Fruit fly (Drosophila melanogaster) whole organism, pupa: ENCODE data around the gene nmo.

Experiments
- CG10348 ChIP-seq: fragments of 200-800 bp; sonication (Bioruptor generic); IDR thresholded peaks from 2 replicates; pipeline ENCODE4 v1.3.6; 2022; ENCODE audit warnings: missing biosample characterization, missing genetic modification characterization
- CG12605 ChIP-seq: fragments of 200-800 bp; sonication (Bioruptor generic); IDR thresholded peaks from 2 replicates; pipeline ENCODE4 v1.3.6; 2022; ENCODE audit warnings: missing biosample characterization, missing genetic modification characterization
- CG13204 ChIP-seq: fragments of 200-800 bp; sonication (Bioruptor generic); optimal IDR thresholded peaks from 2 replicates; lab custom pipeline; 2018; ENCODE audit warnings: missing biosample characterization, mild to moderate bottlenecking, missing genetic modification characterization, moderate library complexity
- CG14655 ChIP-seq: fragments of 200-800 bp; sonication (Bioruptor generic); optimal IDR thresholded peaks from 3 replicates; lab custom pipeline; 2017; ENCODE audit warnings: mild to moderate bottlenecking, missing biosample characterization, missing genetic modification reagents, missing genetic modification characterization
- CG15710 ChIP-seq: fragments of 200-800 bp; sonication (Bioruptor generic); optimal IDR thresholded peaks from 2 replicates; lab custom pipeline; 2018; ENCODE audit warnings: missing biosample characterization, mild to moderate bottlenecking, missing genetic modification characterization, moderate library complexity
- CG17806 ChIP-seq: fragments of 200-800 bp; sonication (Bioruptor generic); optimal IDR thresholded peaks from 2 replicates; lab custom pipeline; 2018; ENCODE audit warnings: missing biosample characterization, mild to moderate bottlenecking, missing genetic modification characterization, moderate library complexity
- CG32121 ChIP-seq: fragments of 200-800 bp; sonication (Bioruptor generic); IDR thresholded peaks from 2 replicates; pipeline ENCODE4 v1.3.6; 2022; ENCODE audit warnings: missing biosample characterization, missing genetic modification characterization
- CG34367 ChIP-seq: fragments of 200-800 bp; sonication (Bioruptor generic); optimal IDR thresholded peaks from 2 replicates; lab custom pipeline; 2018; ENCODE audit warnings: missing biosample characterization, mild to moderate bottlenecking, missing genetic modification characterization
- CG4496 ChIP-seq: fragments of 200-800 bp; sonication (Bioruptor generic); IDR thresholded peaks from 3 replicates; pipeline ENCODE4 v1.3.6; 2022; ENCODE audit warnings: missing biosample characterization, missing genetic modification characterization
- CG8159 ChIP-seq: fragments of 200-800 bp; sonication (Bioruptor generic); optimal IDR thresholded peaks from 3 replicates; lab custom pipeline; 2018; ENCODE audit warnings: missing biosample characterization, mild to moderate bottlenecking, missing genetic modification characterization, moderate library complexity
- CG8301 ChIP-seq: fragments of 200-800 bp; sonication (Bioruptor generic); optimal IDR thresholded peaks from 2 replicates; lab custom pipeline; 2018; ENCODE audit warnings: missing biosample characterization, mild to moderate bottlenecking, missing genetic modification characterization
- CG9948 ChIP-seq: fragments of 200-800 bp; sonication (Bioruptor generic); optimal IDR thresholded peaks from 2 replicates; lab custom pipeline; 2018; ENCODE audit warnings: missing biosample characterization, mild to moderate bottlenecking, missing genetic modification characterization, moderate library complexity
- D1 ChIP-seq: fragments of 200-800 bp; sonication (Bioruptor generic); optimal IDR thresholded peaks from 2 replicates; lab custom pipeline; 2018; ENCODE audit warnings: missing biosample characterization, mild to moderate bottlenecking, missing genetic modification characterization, moderate library complexity
- EcR ChIP-seq: fragments of 200-800 bp; sonication (Bioruptor generic); optimal IDR thresholded peaks from 3 replicates; lab custom pipeline; 2019; ENCODE audit warnings: missing biosample characterization, missing genetic modification characterization, mild to moderate bottlenecking, moderate library complexity, missing genetic modification reagents
- Ets98B ChIP-seq: fragments of 200-800 bp; sonication (Bioruptor generic); IDR thresholded peaks from 2 replicates; pipeline ENCODE4 v1.3.6; 2022; ENCODE audit warnings: missing biosample characterization, missing genetic modification characterization
- Pif1A ChIP-seq: fragments of 200-800 bp; sonication (Bioruptor generic); optimal IDR thresholded peaks from 3 replicates; lab custom pipeline; 2016; ENCODE audit warnings: missing biosample characterization, missing genetic modification characterization
- Pif1B ChIP-seq: fragments of 200-800 bp; sonication (Bioruptor generic); optimal IDR thresholded peaks from 3 replicates; lab custom pipeline; 2016; ENCODE audit warnings: missing biosample characterization, missing genetic modification characterization
- Snoo ChIP-seq: fragments of 200-800 bp; sonication (Bioruptor generic); optimal IDR thresholded peaks from 3 replicates; lab custom pipeline; 2017; ENCODE audit warnings: missing biosample characterization, mild to moderate bottlenecking, missing genetic modification characterization, inconsistent platforms
- fd96Ca ChIP-seq: fragments of 200-800 bp; sonication (Bioruptor generic); IDR thresholded peaks from 3 replicates; pipeline ENCODE4 v1.3.6; 2022; ENCODE audit warnings: missing biosample characterization, missing genetic modification characterization
- gl ChIP-seq: fragments of 200-800 bp; sonication (Bioruptor generic); optimal IDR thresholded peaks from 2 replicates; lab custom pipeline; 2018; ENCODE audit warnings: missing biosample characterization, mild to moderate bottlenecking, missing genetic modification characterization
- rn ChIP-seq: fragments of 200-800 bp; sonication (Bioruptor generic); IDR thresholded peaks from 2 replicates; pipeline ENCODE4 v1.3.6; 2022; ENCODE audit warnings: missing biosample characterization, missing genetic modification characterization

The nmo gene

DNA sequence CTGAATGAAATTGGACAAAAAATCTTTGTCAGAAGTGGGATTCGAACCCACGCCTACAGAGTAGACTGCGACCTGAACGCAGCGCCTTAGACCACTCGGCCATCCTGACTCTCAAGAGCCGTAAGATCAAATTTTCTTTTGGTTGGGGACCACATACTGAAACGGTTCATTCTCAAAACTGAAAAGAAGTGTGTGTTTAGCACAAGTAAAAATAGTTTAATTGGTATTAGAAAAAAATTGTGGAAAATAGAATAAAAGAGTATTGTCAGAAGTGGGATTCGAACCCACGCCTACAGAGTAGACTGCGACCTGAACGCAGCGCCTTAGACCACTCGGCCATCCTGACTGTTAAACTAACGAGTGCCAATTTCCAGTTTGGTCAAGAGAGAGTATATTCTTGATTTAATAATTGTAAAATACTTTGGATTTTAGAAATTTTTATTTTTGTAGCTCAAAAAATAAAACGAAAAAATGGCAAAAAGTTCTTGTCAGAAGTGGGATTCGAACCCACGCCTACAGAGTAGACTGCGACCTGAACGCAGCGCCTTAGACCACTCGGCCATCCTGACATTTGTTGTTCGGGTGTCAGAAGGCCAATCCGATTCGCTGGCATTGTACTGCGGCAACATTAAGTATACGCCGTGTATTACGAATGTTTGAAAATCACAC is 81.5 kb downstream of the nmo start:
- TF ChIP-seq CG12605 (GFP tag; lab: Robert Waterston, UW) (peak; percentile 16; the same call in 1 of the 2 replicates), CG32121 (0 out of 2 replicates have a peak, but pooled peaks have one; percentile 25), Ets98B (GFP tag; lab: Robert Waterston, UW) (0 out of 2 replicates have a peak, but pooled peaks have one; percentile 35)

DNA sequence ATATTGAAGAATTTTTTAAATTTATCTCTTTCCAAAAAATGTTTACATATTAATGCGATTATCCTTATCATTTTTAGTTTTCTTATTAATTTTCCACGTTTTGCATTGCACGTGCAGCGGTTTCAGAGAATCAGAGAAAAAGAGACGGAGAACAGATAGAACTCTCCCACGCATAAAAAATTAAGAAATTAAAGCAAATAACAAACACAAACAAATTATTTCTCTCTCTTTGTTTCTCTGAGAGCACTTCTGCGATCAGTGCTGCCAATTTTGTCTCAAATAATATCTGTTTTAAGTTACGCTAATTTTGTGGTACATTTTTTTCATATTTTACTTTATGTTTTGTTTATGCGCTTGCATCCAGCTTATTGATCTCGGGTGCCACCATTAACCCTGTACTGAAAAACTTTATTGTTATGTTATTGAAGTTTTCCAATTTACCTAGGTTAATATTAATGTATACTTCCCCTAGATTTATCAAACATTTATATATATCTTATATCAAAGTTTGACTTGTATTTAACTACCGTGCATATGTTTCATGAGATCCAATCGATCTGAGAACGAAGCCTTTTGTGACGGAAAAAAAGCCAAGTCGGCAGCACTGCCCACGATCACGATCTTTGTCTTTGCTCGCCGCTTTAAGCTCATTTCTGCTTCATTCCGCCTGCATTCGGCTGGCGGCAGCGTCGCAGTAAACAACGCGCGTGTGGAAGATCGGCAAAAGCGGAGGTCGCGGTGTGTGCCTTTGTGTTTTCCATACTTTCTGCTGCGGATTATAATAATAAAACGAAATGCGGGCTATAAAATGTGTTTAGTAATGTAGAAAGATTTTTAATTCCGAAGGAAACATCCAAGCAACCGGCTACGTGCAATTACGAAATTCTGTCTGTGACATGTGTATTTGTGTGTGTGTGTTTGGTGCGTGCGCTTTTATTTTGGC is 84.6 kb downstream of the nmo start, which contains the start of gene Sarm:
Sarm (plus strand) TSS at position 661 of the 943 bp plus-strand sequence.
- TF ChIP-seq CG4496 (GFP tag; lab: Robert Waterston, UW), result peak; percentile 52; the same call in 1 of the 3 replicates
- TF ChIP-seq CG15710 (tag; lab: Kevin White, UChicago), result peak; percentile 59
- TF ChIP-seq CG32121, result no peak; the same call in 1 of the 2 replicates
- peak; percentile 52 for TF ChIP-seq CG8301
- peak; percentile 47 for TF ChIP-seq EcR (GFP tag; lab: Kevin White, UChicago)
- TF ChIP-seq CG12605 (GFP tag; lab: Robert Waterston, UW), result no peak; the same call in 1 of the 2 replicates
- no peak for TF ChIP-seq rn (GFP tag; lab: Robert Waterston, UW)
- TF ChIP-seq Ets98B (GFP tag; lab: Robert Waterston, UW), result no peak; the same call in none of the 2 replicates
- peak; percentile 43 for TF ChIP-seq CG17806 (tag; lab: Kevin White, UChicago)
- TF ChIP-seq CG13204 (GFP tag; lab: Kevin White, UChicago), result peak; percentile 36
- TF ChIP-seq CG8159 (tag; lab: Kevin White, UChicago), result peak; percentile 69
- peak; percentile 35 for TF ChIP-seq CG9948 (tag; lab: Kevin White, UChicago)
- TF ChIP-seq gl, result no peak
- TF ChIP-seq Snoo (tag; lab: Kevin White, UChicago), result peak; percentile 52
- peak; percentile 76 for TF ChIP-seq CG14655 (GFP tag; lab: Kevin White, UChicago)
- no peak for TF ChIP-seq Pif1B
- TF ChIP-seq D1, result no peak
- peak; percentile 20 for TF ChIP-seq CG34367

DNA sequence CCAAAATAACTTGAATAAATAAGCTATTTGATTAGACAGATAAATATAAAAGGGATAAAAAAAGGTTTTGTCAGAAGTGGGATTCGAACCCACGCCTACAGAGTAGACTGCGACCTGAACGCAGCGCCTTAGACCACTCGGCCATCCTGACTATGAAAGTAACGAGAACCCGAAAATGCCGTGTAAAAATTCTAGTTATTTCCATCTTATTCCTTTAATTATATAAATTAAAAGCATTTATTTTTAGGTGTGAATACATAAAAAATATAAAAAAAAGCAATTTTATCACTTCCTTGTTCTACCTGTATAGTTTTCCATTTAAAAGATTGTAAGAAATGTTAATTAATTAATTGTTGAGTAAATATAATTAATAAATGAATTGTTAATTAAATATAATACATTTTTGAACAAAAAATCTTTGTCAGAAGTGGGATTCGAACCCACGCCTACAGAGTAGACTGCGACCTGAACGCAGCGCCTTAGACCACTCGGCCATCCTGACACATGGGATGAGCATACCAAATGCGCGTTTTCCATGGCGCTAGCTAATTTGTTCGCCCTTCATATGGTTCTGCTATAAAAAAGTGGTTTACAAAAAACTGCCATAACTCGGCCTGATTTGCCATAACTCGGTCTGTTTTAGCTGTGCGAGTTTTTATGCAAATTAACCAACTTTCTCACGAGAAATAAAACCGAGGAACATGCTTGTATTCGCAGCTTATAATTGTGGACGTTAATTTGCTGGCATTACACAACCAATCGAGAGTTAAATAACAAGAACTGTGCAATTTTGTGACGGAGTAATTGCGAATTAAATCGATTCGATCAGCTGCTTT is 86.9 kb downstream of the nmo start:
- TF ChIP-seq D1 (peak; percentile 45), gl (peak; percentile 24), CG8301 (peak; percentile 1), CG12605 (GFP tag; lab: Robert Waterston, UW) (peak; percentile 65; the same call in 1 of the 2 replicates), Pif1B (no peak), Ets98B (GFP tag; lab: Robert Waterston, UW) (no peak; the same call in 1 of the 2 replicates), Snoo (tag; lab: Kevin White, UChicago) (no peak), CG15710 (tag; lab: Kevin White, UChicago) (no peak)

DNA sequence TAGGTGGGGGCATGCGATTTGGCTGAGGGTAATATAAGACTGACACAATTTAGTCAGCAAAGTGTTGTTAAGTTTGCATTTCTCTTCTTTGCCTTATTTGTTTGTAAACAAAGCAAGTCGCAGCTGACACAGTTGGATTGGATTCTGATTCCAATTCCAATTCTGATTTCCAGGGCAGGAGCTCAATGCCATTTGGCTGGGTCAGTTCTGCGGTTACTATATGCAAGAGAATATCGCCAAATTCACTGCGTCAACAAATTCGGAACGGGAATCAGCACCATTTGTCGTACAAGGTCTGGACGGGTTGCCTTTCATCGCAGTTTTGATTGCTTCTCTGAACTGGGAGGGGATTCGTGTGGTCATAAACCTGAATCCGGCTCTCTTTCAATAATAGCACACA is 88.6 kb downstream of the nmo start:
- TF ChIP-seq rn (GFP tag; lab: Robert Waterston, UW), result no peak
- no peak for TF ChIP-seq CG8159 (tag; lab: Kevin White, UChicago)
- no peak for TF ChIP-seq CG34367
- TF ChIP-seq CG9948 (tag; lab: Kevin White, UChicago), result no peak
- TF ChIP-seq EcR (GFP tag; lab: Kevin White, UChicago), result no peak
- TF ChIP-seq Ets98B (GFP tag; lab: Robert Waterston, UW), result no peak
- no peak for TF ChIP-seq Pif1B
- TF ChIP-seq Pif1A (GFP tag; lab: Kevin White, UChicago), result no peak
- TF ChIP-seq Snoo (tag; lab: Kevin White, UChicago), result no peak

DNA sequence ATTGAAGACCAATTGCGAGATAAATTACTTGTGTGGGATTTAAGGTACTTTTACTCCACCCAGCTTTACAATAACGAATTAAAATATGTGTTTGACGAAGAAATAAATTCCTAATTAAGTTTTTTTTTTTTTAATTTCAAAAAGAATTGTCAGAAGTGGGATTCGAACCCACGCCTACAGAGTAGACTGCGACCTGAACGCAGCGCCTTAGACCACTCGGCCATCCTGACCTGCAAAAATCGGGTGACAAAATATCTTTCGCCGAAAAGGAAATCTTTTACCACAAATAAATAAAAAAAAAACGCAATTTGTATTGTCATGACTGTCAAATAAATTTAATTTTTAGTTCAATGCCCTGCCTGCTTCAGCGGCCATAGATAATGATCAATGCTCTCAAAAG is 89.2 kb downstream of the nmo start:
- TF ChIP-seq CG15710 (tag; lab: Kevin White, UChicago) (no peak), CG13204 (GFP tag; lab: Kevin White, UChicago) (no peak), rn (GFP tag; lab: Robert Waterston, UW) (no peak), gl (no peak), CG17806 (tag; lab: Kevin White, UChicago) (no peak)

DNA sequence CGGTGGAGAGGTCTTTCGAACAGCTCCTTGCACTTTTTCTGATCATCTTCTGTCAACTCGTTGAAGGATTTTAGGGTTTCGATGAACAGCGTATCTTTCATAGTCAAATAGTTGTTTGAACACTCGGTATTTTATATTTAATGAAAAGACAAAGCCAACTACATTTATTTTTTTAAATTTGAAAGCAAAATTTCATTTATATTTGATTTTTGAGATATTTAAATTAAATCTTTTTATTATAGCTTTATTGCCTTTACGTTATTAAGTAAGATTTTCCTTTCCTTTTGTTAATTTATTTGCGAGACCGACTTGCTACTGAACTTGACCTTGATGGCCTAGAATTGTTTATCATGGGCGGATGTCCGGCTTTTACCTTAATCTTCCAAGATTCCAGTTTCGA is 90.3 kb downstream of the nmo start, which contains the start of gene CG42590:
CG42590 (minus strand) TSS at position 101 of the 400 bp plus-strand sequence.
- TF ChIP-seq CG34367 (no peak), Ets98B (GFP tag; lab: Robert Waterston, UW) (no peak), Pif1A (GFP tag; lab: Kevin White, UChicago) (no peak), Pif1B (no peak), D1 (no peak), CG17806 (tag; lab: Kevin White, UChicago) (no peak), CG8159 (tag; lab: Kevin White, UChicago) (no peak), Snoo (tag; lab: Kevin White, UChicago) (no peak), EcR (GFP tag; lab: Kevin White, UChicago) (no peak), CG32121 (no peak), CG8301 (no peak), rn (GFP tag; lab: Robert Waterston, UW) (no peak), CG13204 (GFP tag; lab: Kevin White, UChicago) (no peak), CG14655 (GFP tag; lab: Kevin White, UChicago) (no peak), CG15710 (tag; lab: Kevin White, UChicago) (no peak), CG10348 (GFP tag; lab: Robert Waterston, UW) (no peak), gl (no peak), fd96Ca (GFP tag; lab: Robert Waterston, UW) (no peak), CG9948 (tag; lab: Kevin White, UChicago) (no peak)
- TF ChIP-seq, all 21 proteins: peak for 0
